Worm (Caenorhabditis elegans) whole organism, L4/young adult: ENCODE measurements around the gene C47E12.11.

Source experiments
- W03F9.2 ChIP-seq: fragments of 150-350 bp; optimal IDR thresholded peaks from 2 replicates; lab custom pipeline; 2014; ENCODE audit warnings: missing biosample characterization, missing genetic modification characterization
- dao-5 ChIP-seq: sonication (generic microtip); optimal IDR thresholded peaks from 2 replicates; lab custom pipeline; 2016; ENCODE audit warnings: missing genotype, missing genetic modification characterization, moderate library complexity, missing compliant biosample characterization
- him-1 ChIP-seq: sonication (generic microtip); optimal IDR thresholded peaks from 2 replicates; lab custom pipeline; 2016; ENCODE audit warnings: missing genotype, missing genetic modification reagents, missing genetic modification characterization, missing compliant biosample characterization

C47E12.11 gene

ce11 chrIV:9969081-9969480 lies at the start of gene C47E12.11, which contains the start of gene kin-5:
TSS of gene C47E12.11 (plus strand) at chrIV:9969400.
TSS of gene kin-5 (minus strand) at chrIV:9969181.
- no peak for TF ChIP-seq dao-5 (tag; lab: Kevin White, UChicago)

ce11 chrIV:9920426-9920825 lies 48.8 kb upstream of the C47E12.11 start:
- TF ChIP-seq W03F9.2 (tag; lab: Kevin White, UChicago) (no peak), him-1 (no peak), dao-5 (tag; lab: Kevin White, UChicago) (no peak)

ce11 chrIV:9924419-9924818 lies 44.8 kb upstream of the C47E12.11 start:
- TF ChIP-seq dao-5 (tag; lab: Kevin White, UChicago), result no peak
- TF ChIP-seq him-1, result no peak
- no peak for TF ChIP-seq W03F9.2 (tag; lab: Kevin White, UChicago)

- TF ChIP-seq W03F9.2 (tag; lab: Kevin White, UChicago) (no peak), him-1 (no peak), dao-5 (tag; lab: Kevin White, UChicago) (no peak)
These were observed 40.9 kb upstream of the C47E12.11 start, which contains the start of gene dur-1 for ce11 chrIV:9928180-9928896. TSS of gene dur-1 (minus strand) at chrIV:9928230.

- TF ChIP-seq W03F9.2 (tag; lab: Kevin White, UChicago), result no peak
- no peak for TF ChIP-seq dao-5 (tag; lab: Kevin White, UChicago)
- no peak for TF ChIP-seq him-1
These were observed 37.1 kb upstream of the C47E12.11 start, which contains the start of the genes trmt-10A and F25H8.2 for ce11 chrIV:9932055-9932454. TSS of gene trmt-10A (minus strand) at chrIV:9932213. TSS of gene F25H8.2 (plus strand) at chrIV:9932235.

ce11 chrIV:9933580-9933979 lies 35.6 kb upstream of the C47E12.11 start, which contains the start of gene spe-29:
TSS of gene spe-29 (plus strand) at chrIV:9933880.
- TF ChIP-seq dao-5 (tag; lab: Kevin White, UChicago) (no peak), W03F9.2 (tag; lab: Kevin White, UChicago) (no peak), him-1 (no peak)

ce11 chrIV:9943214-9943613 lies 26.0 kb upstream of the C47E12.11 start:
- TF ChIP-seq W03F9.2 (tag; lab: Kevin White, UChicago) (no peak), him-1 (no peak), dao-5 (tag; lab: Kevin White, UChicago) (no peak)

ce11 chrIV:9944279-9944678 lies 24.9 kb upstream of the C47E12.11 start:
- TF ChIP-seq W03F9.2 (tag; lab: Kevin White, UChicago) (no peak), him-1 (no peak), dao-5 (tag; lab: Kevin White, UChicago) (no peak)

- no peak for TF ChIP-seq him-1
- no peak for TF ChIP-seq W03F9.2 (tag; lab: Kevin White, UChicago)
- no peak for TF ChIP-seq dao-5 (tag; lab: Kevin White, UChicago)
These were observed 21.2 kb upstream of the C47E12.11 start for ce11 chrIV:9948035-9948434.

ce11 chrIV:9953333-9953732 lies 15.9 kb upstream of the C47E12.11 start, which contains the start of gene gon-1:
TSS of gene gon-1 (minus strand) at chrIV:9953433.
- TF ChIP-seq W03F9.2 (tag; lab: Kevin White, UChicago), result no peak
- no peak for TF ChIP-seq dao-5 (tag; lab: Kevin White, UChicago)
- TF ChIP-seq him-1, result no peak

- TF ChIP-seq W03F9.2 (tag; lab: Kevin White, UChicago) (no peak), him-1 (no peak), dao-5 (tag; lab: Kevin White, UChicago) (no peak)
These were observed 5.3 kb upstream of the C47E12.11 start, which contains the start of gene T13H10.2 for ce11 chrIV:9963945-9964344. TSS of gene T13H10.2 (plus strand) at chrIV:9964245.

- TF ChIP-seq him-1, result no peak
- TF ChIP-seq W03F9.2 (tag; lab: Kevin White, UChicago), result no peak
- TF ChIP-seq dao-5 (tag; lab: Kevin White, UChicago), result no peak
These were observed 3.4 kb downstream of the C47E12.11 start, which contains the start of the genes C47E12.12 and C47E12.10 for ce11 chrIV:9972629-9973028. TSS of gene C47E12.12 (minus strand) at chrIV:9972729. TSS of gene C47E12.10 (plus strand) at chrIV:9972800.

- TF ChIP-seq him-1 (no peak), dao-5 (tag; lab: Kevin White, UChicago) (no peak), W03F9.2 (tag; lab: Kevin White, UChicago) (no peak)
These were observed 5.2 kb downstream of the C47E12.11 start, which contains the start of gene C47E12.9 for ce11 chrIV:9974392-9974791. TSS of gene C47E12.9 (plus strand) at chrIV:9974692.

- TF ChIP-seq him-1 (no peak), dao-5 (tag; lab: Kevin White, UChicago) (no peak), W03F9.2 (tag; lab: Kevin White, UChicago) (no peak)
These were observed 7.1 kb downstream of the C47E12.11 start, which contains the start of gene C47E12.14 for ce11 chrIV:9976284-9976683. TSS of gene C47E12.14 (minus strand) at chrIV:9976384.
